Fruit fly (Drosophila melanogaster) whole organism, embryonic: ENCODE data around the gene Tehao.

ENCODE experiments used
- BEAF-32 ChIP-seq: fragments of 200-800 bp; sonication (Bioruptor generic); optimal IDR thresholded peaks from 3 replicates; lab custom pipeline; 2017; ENCODE audit warnings: missing biosample characterization, missing genetic modification characterization, mild to moderate bottlenecking, moderate library complexity, missing genetic modification reagents
- CG10321 ChIP-seq: fragments of 200-800 bp; sonication (Bioruptor generic); IDR thresholded peaks from 2 replicates; pipeline ENCODE4 v1.3.6; 2022; ENCODE audit warnings: missing biosample characterization, missing genetic modification characterization
- CG10565 ChIP-seq: fragments of 200-800 bp; sonication (Bioruptor generic); optimal IDR thresholded peaks from 3 replicates; lab custom pipeline; 2016; ENCODE audit warnings: missing biosample characterization, mild to moderate bottlenecking, missing genetic modification characterization
- CG10654 ChIP-seq: fragments of 200-800 bp; sonication (Bioruptor generic); optimal IDR thresholded peaks from 2 replicates; lab custom pipeline; 2016; ENCODE audit warnings: missing biosample characterization, missing genetic modification characterization
- CG10959 ChIP-seq: fragments of 200-800 bp; sonication (Bioruptor generic); IDR thresholded peaks from 2 replicates; pipeline ENCODE4 v1.3.6; 2022; ENCODE audit warnings: missing biosample characterization, missing genetic modification characterization
- CG10979 ChIP-seq: fragments of 200-800 bp; sonication (Bioruptor generic); optimal IDR thresholded peaks from 2 replicates; lab custom pipeline; 2018; ENCODE audit warnings: missing biosample characterization, mild to moderate bottlenecking, missing genetic modification characterization, moderate library complexity
- CG14965 ChIP-seq: fragments of 200-800 bp; sonication (Bioruptor generic); optimal IDR thresholded peaks from 2 replicates; lab custom pipeline; 2016; ENCODE audit warnings: missing biosample characterization, missing genetic modification characterization, borderline replicate concordance
- CG2120 ChIP-seq: fragments of 200-800 bp; sonication (Bioruptor generic); optimal IDR thresholded peaks from 3 replicates; lab custom pipeline; 2016; ENCODE audit warnings: missing biosample characterization, missing genetic modification characterization
- CG30403 ChIP-seq: fragments of 200-800 bp; sonication (Bioruptor generic); optimal IDR thresholded peaks from 3 replicates; lab custom pipeline; 2016; ENCODE audit warnings: missing biosample characterization, missing genetic modification characterization
- CG30431 ChIP-seq: fragments of 200-800 bp; sonication (Bioruptor generic); optimal IDR thresholded peaks from 2 replicates; lab custom pipeline; 2017; ENCODE audit warnings: missing biosample characterization, missing genetic modification characterization
- CG3065 ChIP-seq: fragments of 200-800 bp; sonication (Bioruptor generic); optimal IDR thresholded peaks from 2 replicates; lab custom pipeline; 2016; ENCODE audit warnings: missing biosample characterization, missing genetic modification characterization
- CG31224 ChIP-seq: fragments of 200-800 bp; sonication (Bioruptor generic); IDR thresholded peaks from 2 replicates; pipeline ENCODE4 v1.3.6; 2022; ENCODE audit warnings: missing biosample characterization, missing genetic modification characterization
- CG31388 ChIP-seq: fragments of 200-800 bp; sonication (Bioruptor generic); optimal IDR thresholded peaks from 2 replicates; lab custom pipeline; 2016; ENCODE audit warnings: missing biosample characterization, missing genetic modification characterization
- CG3163 ChIP-seq: fragments of 200-800 bp; sonication (Bioruptor generic); optimal IDR thresholded peaks from 3 replicates; lab custom pipeline; 2016; ENCODE audit warnings: missing biosample characterization, missing genetic modification characterization
- CG4820 ChIP-seq: fragments of 200-800 bp; sonication (Bioruptor generic); optimal IDR thresholded peaks from 3 replicates; lab custom pipeline; 2016; ENCODE audit warnings: missing biosample characterization, missing genetic modification characterization
- CG6683 ChIP-seq: fragments of 200-800 bp; sonication (Bioruptor generic); optimal IDR thresholded peaks from 2 replicates; lab custom pipeline; 2017; ENCODE audit warnings: missing biosample characterization, mild to moderate bottlenecking, missing genetic modification characterization, missing genetic modification reagents
- CG6689 ChIP-seq: fragments of 200-800 bp; sonication (Bioruptor generic); IDR thresholded peaks from 2 replicates; pipeline ENCODE4 v1.3.6; 2022; ENCODE audit warnings: missing biosample characterization, missing genetic modification characterization
- CG6765 ChIP-seq: fragments of 200-800 bp; sonication (Bioruptor generic); optimal IDR thresholded peaks from 3 replicates; lab custom pipeline; 2017; ENCODE audit warnings: missing biosample characterization, mild to moderate bottlenecking, missing genetic modification characterization
- CG8281 ChIP-seq: fragments of 200-800 bp; sonication (Bioruptor generic); optimal IDR thresholded peaks from 2 replicates; lab custom pipeline; 2018; ENCODE audit warnings: missing biosample characterization, mild to moderate bottlenecking, missing genetic modification characterization, moderate library complexity
- CG8924 ChIP-seq: fragments of 200-800 bp; optimal IDR thresholded peaks from 3 replicates; lab custom pipeline; 2019; ENCODE audit warnings: missing biosample characterization, mild to moderate bottlenecking, missing genetic modification characterization, moderate library complexity
- CG9437 ChIP-seq: fragments of 200-800 bp; sonication (Bioruptor generic); optimal IDR thresholded peaks from 2 replicates; lab custom pipeline; 2018; ENCODE audit warnings: missing biosample characterization, mild to moderate bottlenecking, missing genetic modification characterization
- D19B ChIP-seq: fragments of 200-800 bp; sonication (Bioruptor generic); optimal IDR thresholded peaks from 2 replicates; lab custom pipeline; 2017; ENCODE audit warnings: missing biosample characterization, mild to moderate bottlenecking, missing genetic modification characterization
- Dp ChIP-seq: fragments of 200-800 bp; sonication (Bioruptor generic); optimal IDR thresholded peaks from 2 replicates; lab custom pipeline; 2018; ENCODE audit warnings: missing biosample characterization, mild to moderate bottlenecking, missing genetic modification characterization, moderate library complexity
- ERR ChIP-seq: fragments of 200-800 bp; sonication (Bioruptor generic); optimal IDR thresholded peaks from 2 replicates; lab custom pipeline; 2016; ENCODE audit warnings: missing biosample characterization, missing genetic modification characterization
- H2.0 ChIP-seq: fragments of 200-800 bp; sonication (Bioruptor generic); IDR thresholded peaks from 2 replicates; pipeline ENCODE4 v1.3.6; 2022; ENCODE audit warnings: missing biosample characterization, missing genetic modification characterization
- HLHmδ ChIP-seq: fragments of 200-800 bp; sonication (Bioruptor generic); optimal IDR thresholded peaks from 2 replicates; lab custom pipeline; 2018; ENCODE audit warnings: missing biosample characterization, mild to moderate bottlenecking, missing genetic modification characterization, moderate library complexity
- Hr3 ChIP-seq: fragments of 200-800 bp; sonication (Bioruptor generic); optimal IDR thresholded peaks from 3 replicates; lab custom pipeline; 2016; ENCODE audit warnings: missing biosample characterization, missing genetic modification characterization
- NC2α ChIP-seq: fragments of 200-800 bp; sonication (Bioruptor generic); optimal IDR thresholded peaks from 2 replicates; lab custom pipeline; 2016; ENCODE audit warnings: missing biosample characterization, missing genetic modification characterization
- NC2β ChIP-seq: fragments of 200-800 bp; sonication (Bioruptor generic); optimal IDR thresholded peaks from 2 replicates; lab custom pipeline; 2016; ENCODE audit warnings: missing biosample characterization, missing genetic modification characterization
- Stat92E ChIP-seq, 3 experiments: fragments of >200 bp in 2 of 3; fragments of 200-800 bp in 1 of 3; sonication (Bioruptor generic) in 1 of 3; optimal IDR thresholded peaks; 2 replicates each; lab custom pipeline; 2017 to 2019; ENCODE audit warnings: missing biosample characterization in 3 of 3, missing genetic modification characterization in 3 of 3, mild to moderate bottlenecking in 1 of 3, moderate library complexity in 1 of 3
- TFAM ChIP-seq: fragments of 200-800 bp; sonication (Bioruptor generic); optimal IDR thresholded peaks from 2 replicates; lab custom pipeline; 2017; ENCODE audit warnings: missing biosample characterization, missing genetic modification characterization, inconsistent platforms
- YL-1 ChIP-seq: fragments of 200-800 bp; sonication (Bioruptor generic); optimal IDR thresholded peaks from 3 replicates; lab custom pipeline; 2017; ENCODE audit warnings: missing biosample characterization, mild to moderate bottlenecking, missing genetic modification characterization
- ato ChIP-seq: fragments of 200-800 bp; sonication (Bioruptor generic); IDR thresholded peaks from 2 replicates; pipeline ENCODE4 v1.3.6; 2022; ENCODE audit warnings: missing biosample characterization, missing genetic modification characterization; ENCODE audit not compliant: partially characterized antibody
- bigmax ChIP-seq: fragments of 200-800 bp; sonication (Bioruptor generic); optimal IDR thresholded peaks from 2 replicates; lab custom pipeline; 2018; ENCODE audit warnings: missing biosample characterization, mild to moderate bottlenecking, missing genetic modification characterization
- cg ChIP-seq: fragments of 200-800 bp; sonication (Bioruptor generic); optimal IDR thresholded peaks from 3 replicates; lab custom pipeline; 2019; ENCODE audit warnings: missing biosample characterization, mild to moderate bottlenecking, missing genetic modification characterization, moderate library complexity
- corto ChIP-seq: fragments of 200-800 bp; sonication (Bioruptor generic); optimal IDR thresholded peaks from 2 replicates; lab custom pipeline; 2016; ENCODE audit warnings: missing biosample characterization, mild to moderate bottlenecking, missing genetic modification characterization, moderate library complexity
- kay ChIP-seq: fragments of 200-800 bp; sonication (Bioruptor generic); optimal IDR thresholded peaks from 2 replicates; lab custom pipeline; 2016; ENCODE audit warnings: missing biosample characterization, missing genetic modification characterization
- lbe ChIP-seq: fragments of 200-800 bp; sonication (Bioruptor generic); optimal IDR thresholded peaks from 2 replicates; lab custom pipeline; 2016; ENCODE audit warnings: missing biosample characterization, mild to moderate bottlenecking, missing genetic modification characterization
- oc ChIP-seq: fragments of 200-800 bp; sonication (Bioruptor generic); optimal IDR thresholded peaks from 2 replicates; lab custom pipeline; 2018; ENCODE audit warnings: missing biosample characterization, mild to moderate bottlenecking, missing genetic modification characterization, moderate library complexity
- otp ChIP-seq: fragments of 200-800 bp; sonication (Bioruptor generic); IDR thresholded peaks from 3 replicates; pipeline ENCODE4, ENCODE4 v1.3.6; 2022; ENCODE audit warnings: missing biosample characterization, missing genetic modification characterization
- pan ChIP-seq, 4 experiments: fragments of >200 bp in 3 of 4; fragments of 200-800 bp in 1 of 4; sonication (Bioruptor generic) in 1 of 4; optimal IDR thresholded peaks in 3 of 4; IDR thresholded peaks in 1 of 4; 2 replicates each; pipeline versions ENCODE4 v1.3.6 to Lab custom; 2017 to 2022; ENCODE audit warnings: missing biosample characterization in 2 of 4, missing genetic modification characterization in 2 of 4, mixed read lengths in 1 of 4
- pros ChIP-seq: fragments of 200-800 bp; sonication (Bioruptor generic); optimal IDR thresholded peaks from 3 replicates; lab custom pipeline; 2019; ENCODE audit warnings: missing biosample characterization, mild to moderate bottlenecking, missing genetic modification characterization, moderate library complexity
- row ChIP-seq: fragments of 200-800 bp; sonication (Bioruptor generic); IDR thresholded peaks from 3 replicates; pipeline ENCODE4 v1.3.6; 2022; ENCODE audit warnings: missing biosample characterization, missing genetic modification characterization
- sens-2 ChIP-seq: fragments of 200-800 bp; sonication (Bioruptor generic); IDR thresholded peaks from 2 replicates; pipeline ENCODE4 v1.3.6; 2022; ENCODE audit warnings: missing biosample characterization, missing genetic modification characterization
- sim ChIP-seq: fragments of 200-800 bp; sonication (Bioruptor generic); IDR thresholded peaks from 2 replicates; pipeline ENCODE4 v1.3.6; 2022; ENCODE audit warnings: missing biosample characterization, missing genetic modification characterization
- slou ChIP-seq: fragments of 200-800 bp; sonication (Bioruptor generic); optimal IDR thresholded peaks from 3 replicates; lab custom pipeline; 2016; ENCODE audit warnings: missing biosample characterization, missing genetic modification characterization
- slp2 ChIP-seq: fragments of 200-800 bp; sonication (Bioruptor generic); optimal IDR thresholded peaks from 2 replicates; lab custom pipeline; 2016; ENCODE audit warnings: missing biosample characterization, missing genetic modification characterization
- tio ChIP-seq: fragments of 200-800 bp; sonication (Bioruptor generic); optimal IDR thresholded peaks from 2 replicates; lab custom pipeline; 2017; ENCODE audit warnings: missing biosample characterization, missing genetic modification characterization, inconsistent platforms
- unc-4 ChIP-seq: fragments of 200-800 bp; sonication (Bioruptor generic); IDR thresholded peaks from 2 replicates; pipeline ENCODE4 v1.3.6; 2022; ENCODE audit warnings: missing biosample characterization, missing genetic modification characterization; ENCODE audit not compliant: partially characterized antibody

Gene Tehao

dm6 chr2L:13387255-13387654, 48.2 kb upstream of the Tehao start, which contains the start of the genes Ing5 and CG7099 (continued):
- TF ChIP-seq pros (GFP tag; lab: Kevin White, UChicago) = no peak
- peak; percentile 92 for TF ChIP-seq YL-1
- TF ChIP-seq CG6765 (GFP tag; lab: Kevin White, UChicago) = peak; percentile 85
- TF ChIP-seq Hr3 (GFP tag; lab: Kevin White, UChicago) = peak; percentile 97
- TF ChIP-seq unc-4 = peak; percentile 60
- peak; percentile 73 for TF ChIP-seq CG10321 (GFP tag; lab: Robert Waterston, UW)
- no peak for TF ChIP-seq CG14965 (GFP tag; lab: Kevin White, UChicago)
- TF ChIP-seq CG10654 (GFP tag; lab: Kevin White, UChicago) = peak; percentile 96
- TF ChIP-seq CG3163 (GFP tag; lab: Kevin White, UChicago) = peak; percentile 61
- peak; percentile 96 for TF ChIP-seq H2.0 (GFP tag; lab: Robert Waterston, UW)
- peak; percentile 75 for TF ChIP-seq bigmax (GFP tag; lab: Kevin White, UChicago)
- TF ChIP-seq CG4820 (GFP tag; lab: Kevin White, UChicago) = peak; percentile 94
- peak; percentile 92 for TF ChIP-seq CG31388 (GFP tag; lab: Kevin White, UChicago)
- peak; percentile 94 for TF ChIP-seq oc
- peak; percentile 85 for TF ChIP-seq CG6683 (GFP tag; lab: Kevin White, UChicago)
- peak; percentile 78 for TF ChIP-seq ERR (GFP tag; lab: Kevin White, UChicago)
- TF ChIP-seq CG31224 (GFP tag; lab: Robert Waterston, UW) = peak; percentile 93
- peak; percentile 83 for TF ChIP-seq D19B (GFP tag; lab: Kevin White, UChicago)
- peak; percentile 70 for TF ChIP-seq NC2α (GFP tag; lab: Kevin White, UChicago)
- TF ChIP-seq Stat92E (GFP tag; optimal IDR thresholded peaks at IDR 0.05; lab: Kevin White, UChicago) = peak in 1 of 3 experiments; percentile 71
- TF ChIP-seq slou (GFP tag; lab: Kevin White, UChicago) = peak; percentile 97
- peak; percentile 70 for TF ChIP-seq BEAF-32
- TF ChIP-seq lbe = peak; percentile 95
- TF ChIP-seq corto (GFP tag; lab: Kevin White, UChicago) = peak; percentile 89
- peak; percentile 93 for TF ChIP-seq kay (GFP tag; lab: Kevin White, UChicago)
- TF ChIP-seq CG8924 (tag; lab: Kevin White, UChicago) = peak; percentile 95
- peak; percentile 86 for TF ChIP-seq slp2 (GFP tag; lab: Kevin White, UChicago)
- peak; percentile 94 for TF ChIP-seq CG10979
- peak; percentile 96 for TF ChIP-seq tio (GFP tag; lab: Kevin White, UChicago)
- TF ChIP-seq CG10565 = peak; percentile 61
- TF ChIP-seq ato = 0 out of 2 replicates have a peak, but pooled peaks have one; percentile 23
- peak; percentile 50 for TF ChIP-seq Dp (GFP tag; lab: Kevin White, UChicago)
- TF ChIP-seq otp (GFP tag; lab: Robert Waterston, UW) = peak; percentile 97
- peak; percentile 99 for TF ChIP-seq row (GFP tag; lab: Robert Waterston, UW)
- no peak for TF ChIP-seq cg (GFP tag; lab: Kevin White, UChicago)
- peak; percentile 91 for TF ChIP-seq NC2β (GFP tag; lab: Kevin White, UChicago)
- TF ChIP-seq sim (GFP tag; lab: Robert Waterston, UW) = peak; percentile 82; the same call in 1 of the 2 replicates
- peak; percentile 95 for TF ChIP-seq CG3065 (GFP tag; lab: Kevin White, UChicago)
- peak; percentile 85 for TF ChIP-seq CG8281
- peak; percentile 96 for TF ChIP-seq CG6689 (GFP tag; lab: Robert Waterston, UW)
- peak; percentile 97 for TF ChIP-seq CG2120 (GFP tag; lab: Kevin White, UChicago)
- TF ChIP-seq CG10959 (GFP tag; lab: Robert Waterston, UW) = peak; percentile 94
- TF ChIP-seq CG30431 (GFP tag; lab: Kevin White, UChicago) = peak; percentile 94
- peak; percentile 92 for TF ChIP-seq sens-2 (GFP tag; lab: Robert Waterston, UW)
- no peak for TF ChIP-seq pan (optimal IDR thresholded peaks at IDR 0.05; lab: Kevin White, UChicago)
- TF ChIP-seq pan (GFP tag; optimal IDR thresholded peaks at IDR 0.05 in 1 of 2, IDR thresholded peaks at IDR 0.05 in 1 of 2) = peak in 1 of 2 experiments; percentile 97
- peak; percentile 86 for TF ChIP-seq CG9437 (GFP tag; lab: Kevin White, UChicago)
- peak; percentile 53 for TF ChIP-seq TFAM (GFP tag; lab: Kevin White, UChicago)
- TF ChIP-seq CG30403 (GFP tag; lab: Kevin White, UChicago) = peak; percentile 98
- no peak for TF ChIP-seq HLHmδ (GFP tag; lab: Kevin White, UChicago)
